Worm (Caenorhabditis elegans) whole organism, L1 larva: ENCODE measurements around the gene H10E21.1.

Source experiments
- C16A3.4 ChIP-seq: fragments of 150-350 bp; optimal IDR thresholded peaks from 2 replicates; lab custom pipeline; 2014; ENCODE audit warnings: missing biosample characterization, missing genetic modification characterization
- Y116A8C.19 ChIP-seq: sonication (generic microtip); optimal IDR thresholded peaks from 2 replicates; lab custom pipeline; 2016; ENCODE audit warnings: missing compliant biosample characterization, missing genetic modification characterization, borderline replicate concordance
- aha-1 ChIP-seq: fragments of 150-350 bp; optimal IDR thresholded peaks from 2 replicates; lab custom pipeline; 2014; ENCODE audit warnings: missing biosample characterization, missing genetic modification characterization
- ama-1 ChIP-seq: fragments of 150-350 bp; optimal IDR thresholded peaks from 2 replicates; lab custom pipeline; 2014
- ceh-8 ChIP-seq: fragments of 200-800 bp; sonication (Bioruptor generic); optimal IDR thresholded peaks from 2 replicates; lab custom pipeline; 2018; ENCODE audit warnings: mild to moderate bottlenecking, missing genetic modification characterization, moderate library complexity, missing compliant biosample characterization
- ceh-90 ChIP-seq: sonication (generic microtip); optimal IDR thresholded peaks from 2 replicates; lab custom pipeline; 2016; ENCODE audit warnings: missing genetic modification characterization, missing compliant biosample characterization
- dpl-1 ChIP-seq, 3 experiments: fragments of 150-350 bp in 2 of 3; sonication (generic microtip) in 1 of 3; optimal IDR thresholded peaks; 2 replicates each; lab custom pipeline; 2014 to 2017; ENCODE audit warnings: missing biosample characterization in 3 of 3, missing genetic modification characterization in 3 of 3, missing genetic modification reagents in 3 of 3
- dsc-1 ChIP-seq: sonication (generic microtip); optimal IDR thresholded peaks from 2 replicates; lab custom pipeline; 2016; ENCODE audit warnings: mild to moderate bottlenecking, missing genetic modification characterization, missing compliant biosample characterization
- efl-1 ChIP-seq, 4 experiments: fragments of 150-350 bp; optimal IDR thresholded peaks in 3 of 4; peaks in 1 of 4; 1 replicate in 1 of 4; 2 replicates in 3 of 4; lab custom pipeline; 2014; ENCODE audit warnings: missing biosample characterization in 2 of 4, missing genetic modification characterization in 2 of 4, missing genetic modification reagents in 2 of 4
- efl-3 ChIP-seq: fragments of 200-800 bp; sonication (Bioruptor generic); optimal IDR thresholded peaks from 2 replicates; lab custom pipeline; 2018; ENCODE audit warnings: mild to moderate bottlenecking, missing genetic modification characterization, missing compliant biosample characterization
- fkh-4 ChIP-seq: sonication (generic microtip); optimal IDR thresholded peaks from 2 replicates; lab custom pipeline; 2016; ENCODE audit warnings: missing compliant biosample characterization, missing genetic modification characterization, borderline replicate concordance
- hlh-4 ChIP-seq: sonication (generic microtip); optimal IDR thresholded peaks from 2 replicates; lab custom pipeline; 2016; ENCODE audit warnings: mild to moderate bottlenecking, missing genetic modification characterization, missing compliant biosample characterization
- irx-1 ChIP-seq: sonication (generic microtip); optimal IDR thresholded peaks from 2 replicates; lab custom pipeline; 2016; ENCODE audit warnings: missing genetic modification characterization, missing compliant biosample characterization
- jun-1 ChIP-seq: fragments of 150-350 bp; optimal IDR thresholded peaks from 2 replicates; lab custom pipeline; 2014; ENCODE audit warnings: missing biosample characterization, missing genetic modification reagents, missing genetic modification characterization
- lin-13 ChIP-seq: fragments of 150-350 bp; optimal IDR thresholded peaks from 2 replicates; lab custom pipeline; 2014; ENCODE audit warnings: missing biosample characterization, missing genetic modification reagents, missing genetic modification characterization
- lin-15B ChIP-seq: fragments of 150-350 bp; sonication (generic microtip); optimal IDR thresholded peaks from 3 replicates; lab custom pipeline; 2014; ENCODE audit warnings: missing biosample characterization, missing genetic modification characterization
- lin-35 ChIP-seq, 2 experiments: fragments of 150-350 bp; optimal IDR thresholded peaks; 2 replicates each; lab custom pipeline; 2014; ENCODE audit warnings: missing biosample characterization in 2 of 2, missing genetic modification characterization in 2 of 2, missing genetic modification reagents in 2 of 2
- mab-9 ChIP-seq: fragments of 200-800 bp; sonication (Bioruptor generic); IDR thresholded peaks from 2 replicates; pipeline ENCODE4 v1.3.6; 2022; ENCODE audit warnings: missing genetic modification reagents, missing genetic modification characterization, missing compliant biosample characterization
- mdl-1 ChIP-seq, 2 experiments: fragments of 150-350 bp; optimal IDR thresholded peaks; 2 replicates each; lab custom pipeline; 2014 to 2017; ENCODE audit warnings: missing biosample characterization in 2 of 2, missing genetic modification characterization in 2 of 2, inconsistent platforms in 1 of 2
- mef-2 ChIP-seq: fragments of 150-350 bp; optimal IDR thresholded peaks from 2 replicates; lab custom pipeline; 2014; ENCODE audit warnings: missing biosample characterization, missing genetic modification characterization
- nhr-11 ChIP-seq: fragments of 150-350 bp; optimal IDR thresholded peaks from 2 replicates; lab custom pipeline; 2014; ENCODE audit warnings: missing biosample characterization, missing genetic modification characterization
- nhr-12 ChIP-seq: sonication (generic microtip); optimal IDR thresholded peaks from 2 replicates; lab custom pipeline; 2017; ENCODE audit warnings: missing biosample characterization, missing genetic modification characterization
- nhr-20 ChIP-seq: sonication (generic microtip); optimal IDR thresholded peaks from 2 replicates; lab custom pipeline; 2016; ENCODE audit warnings: mild to moderate bottlenecking, missing genetic modification characterization, missing compliant biosample characterization
- nhr-237 ChIP-seq: fragments of 150-350 bp; optimal IDR thresholded peaks from 2 replicates; lab custom pipeline; 2014; ENCODE audit warnings: missing biosample characterization, missing genetic modification characterization
- nhr-28 ChIP-seq: fragments of 150-350 bp; optimal IDR thresholded peaks from 2 replicates; lab custom pipeline; 2014; ENCODE audit warnings: missing biosample characterization, missing genetic modification characterization
- nhr-76 ChIP-seq: sonication (generic microtip); optimal IDR thresholded peaks from 2 replicates; lab custom pipeline; 2017; ENCODE audit warnings: missing biosample characterization, missing genetic modification characterization
- nhr-77 ChIP-seq: fragments of 150-350 bp; optimal IDR thresholded peaks from 2 replicates; lab custom pipeline; 2014; ENCODE audit warnings: missing biosample characterization, missing genetic modification characterization
- nhr-85 ChIP-seq: sonication (generic microtip); peaks from one replicate; lab custom pipeline; 2016; ENCODE audit warnings: missing genetic modification characterization, inconsistent platforms, missing compliant biosample characterization
- nhr-90 ChIP-seq: sonication (generic microtip); optimal IDR thresholded peaks from 2 replicates; lab custom pipeline; 2016; ENCODE audit warnings: mild to moderate bottlenecking, missing genetic modification characterization, missing compliant biosample characterization; ENCODE audit not compliant: poor library complexity
- pax-3 ChIP-seq: fragments of 200-800 bp; sonication (Bioruptor generic); optimal IDR thresholded peaks from 2 replicates; lab custom pipeline; 2018; ENCODE audit warnings: mild to moderate bottlenecking, missing genetic modification characterization, moderate library complexity, missing compliant biosample characterization
- skn-1 ChIP-seq: fragments of 150-350 bp; optimal IDR thresholded peaks from 2 replicates; lab custom pipeline; 2014; ENCODE audit warnings: missing biosample characterization, missing genetic modification characterization
- snpc-4 ChIP-seq: fragments of 150-350 bp; optimal IDR thresholded peaks from 2 replicates; lab custom pipeline; 2014; ENCODE audit warnings: missing biosample characterization, missing genetic modification characterization
- sox-4 ChIP-seq: sonication (generic microtip); optimal IDR thresholded peaks from 2 replicates; lab custom pipeline; 2016; ENCODE audit warnings: missing genetic modification characterization, missing compliant biosample characterization
- sup-37 ChIP-seq: fragments of 200-800 bp; sonication (Bioruptor generic); optimal IDR thresholded peaks from 2 replicates; lab custom pipeline; 2018; ENCODE audit warnings: mild to moderate bottlenecking, missing genetic modification characterization, missing compliant biosample characterization
- swsn-7 ChIP-seq: sonication (generic microtip); optimal IDR thresholded peaks from 2 replicates; lab custom pipeline; 2016; ENCODE audit warnings: missing genetic modification characterization, missing compliant biosample characterization
- tbx-2 ChIP-seq: sonication (generic microtip); optimal IDR thresholded peaks from 2 replicates; lab custom pipeline; 2016; ENCODE audit warnings: missing genetic modification characterization, missing compliant biosample characterization
- tlp-1 ChIP-seq: fragments of 150-350 bp; optimal IDR thresholded peaks from 2 replicates; lab custom pipeline; 2014; ENCODE audit warnings: missing biosample characterization, missing genetic modification characterization
- unc-30 ChIP-seq: sonication (generic microtip); optimal IDR thresholded peaks from 2 replicates; lab custom pipeline; 2017; ENCODE audit warnings: missing biosample characterization, missing genetic modification characterization
- unc-86 ChIP-seq: sonication (generic microtip); optimal IDR thresholded peaks from 2 replicates; lab custom pipeline; 2016; ENCODE audit warnings: missing genetic modification characterization, missing compliant biosample characterization
- unc-98 ChIP-seq: fragments of 200-800 bp; sonication (Bioruptor generic); IDR thresholded peaks from 2 replicates; pipeline ENCODE4 v1.3.6; 2022; ENCODE audit warnings: missing genetic modification characterization, missing compliant biosample characterization
- xbp-1 ChIP-seq: sonication (generic microtip); optimal IDR thresholded peaks from 2 replicates; lab custom pipeline; 2016; ENCODE audit warnings: missing genetic modification characterization, missing compliant biosample characterization
- ztf-11 ChIP-seq, 2 experiments: sonication (generic microtip); optimal IDR thresholded peaks; 2 replicates each; lab custom pipeline; 2016 to 2017; ENCODE audit warnings: missing genetic modification characterization in 2 of 2, missing biosample characterization in 1 of 2, missing compliant biosample characterization in 1 of 2
- ztf-4 ChIP-seq: fragments of 150-350 bp; optimal IDR thresholded peaks from 2 replicates; lab custom pipeline; 2014; ENCODE audit warnings: missing biosample characterization, missing genetic modification characterization

The H10E21.1 gene

DNA sequence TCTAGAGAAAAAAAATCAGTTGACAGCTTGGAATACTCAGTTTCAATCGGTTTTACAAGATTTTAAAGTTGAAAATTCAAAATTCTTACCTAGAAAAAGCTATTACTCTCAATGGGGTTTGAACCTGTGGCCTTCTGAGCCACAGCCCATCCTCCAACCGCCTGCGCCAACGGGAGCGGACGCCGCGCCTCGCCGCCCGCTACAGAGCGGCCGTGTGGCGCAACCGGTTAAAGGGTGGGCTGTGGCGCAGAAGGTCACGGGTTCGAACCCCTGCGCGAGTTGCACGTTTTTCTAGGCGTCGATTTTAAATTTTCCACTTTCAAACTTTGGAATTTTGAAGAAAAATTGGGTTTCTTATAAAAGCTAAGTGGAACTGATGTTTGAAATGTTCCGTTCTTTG lies 32.8 kb downstream of the H10E21.1 start:
- TF ChIP-seq hlh-4 (tag; lab: Kevin White, UChicago) (no peak), unc-86 (tag; lab: Kevin White, UChicago) (no peak), nhr-85 (tag; lab: Kevin White, UChicago) (no peak), nhr-77 (tag; lab: Kevin White, UChicago) (no peak), nhr-20 (tag; lab: Kevin White, UChicago) (no peak), nhr-28 (no peak), efl-3 (no peak), ceh-90 (tag; lab: Kevin White, UChicago) (no peak), sup-37 (GFP tag; lab: Kevin White, UChicago) (no peak), nhr-90 (tag; lab: Kevin White, UChicago) (no peak), fkh-4 (no peak), jun-1 (tag; lab: Kevin White, UChicago) (no peak), nhr-12 (tag; lab: Kevin White, UChicago) (no peak), mef-2 (tag; lab: Kevin White, UChicago) (no peak), unc-98 (no peak), skn-1 (tag; lab: Kevin White, UChicago) (no peak)

DNA sequence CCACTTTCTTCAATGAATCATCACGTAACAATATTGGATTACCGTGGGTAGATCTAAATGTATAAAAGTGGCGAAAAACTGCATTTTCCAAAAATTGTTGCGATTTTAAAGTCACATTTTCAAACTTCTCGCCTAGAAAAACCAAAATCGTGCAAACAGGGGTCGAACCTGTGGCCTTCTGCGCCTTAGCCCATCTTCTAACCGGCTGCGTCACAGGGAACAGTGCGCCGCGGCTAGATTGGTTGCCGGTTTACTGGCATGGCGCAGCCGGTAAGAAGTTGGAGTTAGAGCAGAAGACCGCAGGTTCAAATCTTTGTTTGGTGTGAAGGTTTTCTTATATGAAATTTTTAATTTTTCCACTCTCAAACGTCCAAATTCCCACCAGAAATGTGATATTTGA lies 33.5 kb downstream of the H10E21.1 start:
- TF ChIP-seq unc-30 (tag; lab: Kevin White, UChicago) (no peak), swsn-7 (tag; lab: Kevin White, UChicago) (no peak), pax-3 (tag; lab: Kevin White, UChicago) (no peak), jun-1 (tag; lab: Kevin White, UChicago) (no peak), dpl-1 (GFP tag; optimal IDR thresholded peaks at IDR 0.05; lab: Kevin White, UChicago) (no peak), tlp-1 (tag; lab: Kevin White, UChicago) (no peak), nhr-85 (tag; lab: Kevin White, UChicago) (no peak), irx-1 (tag; lab: Kevin White, UChicago) (no peak), lin-13 (GFP tag; lab: Kevin White, UChicago) (no peak), Y116A8C.19 (no peak), dsc-1 (tag; lab: Kevin White, UChicago) (no peak), sox-4 (tag; lab: Kevin White, UChicago) (no peak), efl-3 (no peak), xbp-1 (no peak)

DNA sequence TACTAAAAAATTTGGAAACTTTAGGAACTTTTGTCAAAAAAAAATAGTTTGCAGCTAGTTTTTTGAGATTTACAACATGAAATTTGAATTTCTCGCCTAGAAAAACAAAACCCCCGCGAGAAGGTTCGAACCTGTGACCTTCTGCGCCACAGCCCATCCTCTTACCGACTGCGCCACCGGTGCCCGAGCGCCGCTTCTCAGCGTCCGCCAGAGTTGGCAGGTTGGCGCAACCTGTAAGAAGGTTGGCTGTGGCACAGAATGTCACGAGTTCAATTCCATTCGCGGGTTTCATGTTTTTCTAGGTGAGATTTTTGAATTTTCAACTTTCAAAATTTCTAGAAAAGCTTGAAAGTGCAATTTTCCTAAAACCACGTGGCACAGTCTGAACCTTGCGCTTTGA lies 34.8 kb downstream of the H10E21.1 start:
- peak; percentile 32 for TF ChIP-seq nhr-85 (tag; lab: Kevin White, UChicago)
- no peak for TF ChIP-seq efl-1 (optimal IDR thresholded peaks at IDR 0.05; lab: Kevin White, UChicago)
- TF ChIP-seq efl-1 (GFP tag; optimal IDR thresholded peaks at IDR 0.05 in 1 of 2; lab: Kevin White, UChicago): peak in 1 of 2 experiments; percentile 10
- TF ChIP-seq lin-15B (tag; lab: Kevin White, UChicago): no peak

ce11 chrIII:51622-52021 lies 36.0 kb downstream of the H10E21.1 start:
- TF ChIP-seq dsc-1 (tag; lab: Kevin White, UChicago) (no peak), nhr-77 (tag; lab: Kevin White, UChicago) (no peak), C16A3.4 (tag; lab: Kevin White, UChicago) (no peak), snpc-4 (tag; lab: Kevin White, UChicago) (no peak), lin-35 (GFP tag; optimal IDR thresholded peaks at IDR 0.05; lab: Kevin White, UChicago) (no peak), efl-1 (optimal IDR thresholded peaks at IDR 0.05; lab: Kevin White, UChicago) (no peak), efl-1 (GFP tag; optimal IDR thresholded peaks at IDR 0.05 in 1 of 2; lab: Kevin White, UChicago) (no peak), tbx-2 (tag; lab: Kevin White, UChicago) (no peak)

DNA sequence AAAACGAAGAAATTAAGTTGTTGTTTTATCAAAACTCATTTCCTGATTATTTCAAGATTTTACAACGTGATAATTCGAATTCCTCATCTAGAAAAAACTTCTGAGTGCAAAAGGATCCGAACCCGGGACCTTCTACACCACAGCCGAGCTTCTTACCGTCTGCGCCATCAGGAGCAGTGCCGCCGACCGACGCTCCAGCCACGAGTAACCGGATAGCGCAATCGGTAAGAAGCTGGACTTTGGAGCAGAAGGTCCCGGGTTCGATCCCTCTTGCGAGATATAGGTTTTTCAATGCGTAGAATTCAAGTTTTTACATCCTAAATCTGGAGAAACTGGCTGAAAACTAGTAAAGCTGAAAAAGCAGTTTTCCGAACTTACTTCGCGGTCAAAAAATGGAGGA lies 38.1 kb downstream of the H10E21.1 start:
- no peak for TF ChIP-seq jun-1 (tag; lab: Kevin White, UChicago)
- no peak for TF ChIP-seq aha-1 (tag; lab: Kevin White, UChicago)
- no peak for TF ChIP-seq nhr-11 (tag; lab: Kevin White, UChicago)
- TF ChIP-seq mdl-1 (tag; optimal IDR thresholded peaks at IDR 0.05; lab: Kevin White, UChicago): no peak
- no peak for TF ChIP-seq ztf-4 (tag; lab: Kevin White, UChicago)
- TF ChIP-seq ceh-90 (tag; lab: Kevin White, UChicago): no peak
- no peak for TF ChIP-seq mef-2 (tag; lab: Kevin White, UChicago)
- TF ChIP-seq nhr-76 (tag; lab: Kevin White, UChicago): no peak
- no peak for TF ChIP-seq mab-9 (GFP tag; lab: Robert Waterston, UW)
- TF ChIP-seq ama-1: no peak
- TF ChIP-seq ztf-11 (tag; optimal IDR thresholded peaks at IDR 0.05; lab: Kevin White, UChicago): no peak
- TF ChIP-seq ceh-8: no peak
- no peak for TF ChIP-seq dsc-1 (tag; lab: Kevin White, UChicago)
- no peak for TF ChIP-seq nhr-237 (tag; lab: Kevin White, UChicago)
